Worm (Caenorhabditis elegans) whole organism, late embryonic: ENCODE measurements around the gene F22B3.8.
"Not testable (repeated sequence)": the region's sequence is repeated elsewhere in the genome, so short reads cannot be mapped to it uniquely, and the experiment has no call there.

Experiments
- ama-1 ChIP-seq: fragments of 150-350 bp; optimal IDR thresholded peaks from 2 replicates; lab custom pipeline; 2014
- hlh-8 ChIP-seq: sonication (generic microtip); optimal IDR thresholded peaks from 2 replicates; lab custom pipeline; 2016; ENCODE audit warnings: missing genotype, missing genetic modification characterization, missing compliant biosample characterization
- nhr-232 ChIP-seq: sonication (generic microtip); optimal IDR thresholded peaks from 2 replicates; lab custom pipeline; 2016; ENCODE audit warnings: missing genetic modification characterization, missing compliant biosample characterization
- sox-4 ChIP-seq: sonication (generic microtip); optimal IDR thresholded peaks from 2 replicates; lab custom pipeline; 2017; ENCODE audit warnings: mild to moderate bottlenecking, missing genetic modification characterization, inconsistent platforms, missing compliant biosample characterization
- unc-86 ChIP-seq: sonication (generic microtip); optimal IDR thresholded peaks from 2 replicates; lab custom pipeline; 2016; ENCODE audit warnings: missing genetic modification characterization, missing compliant biosample characterization

DNA sequence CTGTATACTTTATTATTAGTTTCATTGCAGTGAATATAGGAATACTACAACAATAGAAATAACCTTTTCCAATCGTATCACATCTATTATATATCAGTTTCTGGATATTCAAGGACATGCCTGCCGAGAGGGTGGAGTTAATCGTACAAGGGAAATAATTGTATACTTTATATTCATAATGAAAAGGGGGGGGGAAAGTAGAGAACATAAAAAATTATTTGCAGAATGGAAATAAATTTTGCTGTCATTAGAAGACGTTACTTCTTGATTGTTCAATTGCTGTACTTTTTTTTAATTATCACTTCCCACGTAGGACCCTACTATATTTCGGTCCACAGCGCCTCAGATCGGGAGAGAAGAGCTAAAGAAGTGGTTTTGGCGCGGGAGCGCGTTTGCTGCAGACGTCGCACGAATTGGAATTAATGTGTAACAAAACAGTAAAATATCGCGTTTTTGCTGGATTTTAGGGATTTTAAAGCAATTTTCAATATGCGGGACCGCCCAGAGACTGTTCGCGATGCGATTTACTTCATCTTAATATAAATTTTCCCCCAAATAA lies 26.4 kb downstream of the F22B3.8 start, which contains the start of gene dsl-6:
- not testable (repeated sequence) for TF ChIP-seq unc-86 (tag; lab: Kevin White, UChicago); nhr-232 (tag; lab: Kevin White, UChicago); hlh-8 (tag; lab: Kevin White, UChicago); sox-4 (tag; lab: Kevin White, UChicago); ama-1 (lab: Kevin White, UChicago)
